Fruit fly (Drosophila melanogaster) whole organism, prepupa: ENCODE measurements around the gene CG16717.

Source experiments
- OdsH ChIP-seq: fragments of 200-800 bp; sonication (Bioruptor generic); optimal IDR thresholded peaks from 3 replicates; lab custom pipeline; 2016; ENCODE audit warnings: missing biosample characterization, missing genetic modification characterization
- acj6 ChIP-seq: fragments of 200-800 bp; sonication (Bioruptor generic); optimal IDR thresholded peaks from 3 replicates; lab custom pipeline; 2016; ENCODE audit warnings: missing biosample characterization, missing genetic modification characterization

- TF ChIP-seq OdsH (GFP tag; lab: Kevin White, UChicago), result no peak
- TF ChIP-seq acj6, result no peak
Observed at dm6 chr3L:9678007-9678497, 949 bp upstream of the CG16717 start.
